Comparison of ENCODE assay signal across 1 fruit fly cellular context in genomic region chrX:9082600-9082999, dm6.
A peak's percentile ranks its signal among the peaks of the same experiment; 100 is the strongest.
TF ChIP-seq lines count a peak whose summit lies in the region.

APC4 (plus strand) TSS chrX:9082931.

TF ChIP-seq in whole organism, embryonic, 481 proteins besides CTCF, POLR2A, EP300 and RAD21 (continued from another document and continues in another):
- TF ChIP-seq zfh2 (GFP tag; optimal IDR thresholded peaks at IDR 0.05; lab: Kevin White, UChicago) = peak; percentile 36
- TF ChIP-seq Spps (tag; optimal IDR thresholded peaks at IDR 0.05; lab: Kevin White, UChicago) = no peak
- no peak for TF ChIP-seq hbn (GFP tag; IDR thresholded peaks at IDR 0.05; lab: Robert Waterston, UW; ENCODE audit: partially characterized antibody)
- TF ChIP-seq sr (GFP tag; IDR thresholded peaks at IDR 0.05; lab: Robert Waterston, UW) = no peak
- TF ChIP-seq vnd (GFP tag; IDR thresholded peaks at IDR 0.05; lab: Robert Waterston, UW; ENCODE audit: partially characterized antibody) = no peak
- TF ChIP-seq CG30020 (tag; optimal IDR thresholded peaks at IDR 0.05; lab: Kevin White, UChicago) = peak; percentile 28
- TF ChIP-seq ind (GFP tag; optimal IDR thresholded peaks at IDR 0.05; lab: Kevin White, UChicago) = peak; percentile 32
- TF ChIP-seq dpn (GFP tag; optimal IDR thresholded peaks at IDR 0.05; lab: Kevin White, UChicago) = peak; percentile 14 to 20
- TF ChIP-seq crc (GFP tag; optimal IDR thresholded peaks at IDR 0.05; lab: Kevin White, UChicago) = no peak
- TF ChIP-seq CG8478 (optimal IDR thresholded peaks at IDR 0.05; lab: Kevin White, UChicago) = no peak
- TF ChIP-seq CG9797 (GFP tag; optimal IDR thresholded peaks at IDR 0.05; lab: Kevin White, UChicago) = no peak
- TF ChIP-seq Hand (GFP tag; optimal IDR thresholded peaks at IDR 0.05; lab: Kevin White, UChicago) = no peak
- TF ChIP-seq CG9609 (GFP tag; optimal IDR thresholded peaks at IDR 0.05; lab: Kevin White, UChicago) = peak; percentile 12
- no peak for TF ChIP-seq CG9215 (GFP tag; IDR thresholded peaks at IDR 0.05; lab: Robert Waterston, UW)
- no peak for TF ChIP-seq CG34422 (GFP tag; IDR thresholded peaks at IDR 0.05; lab: Robert Waterston, UW)
- TF ChIP-seq CG13775 (GFP tag; optimal IDR thresholded peaks at IDR 0.05; lab: Kevin White, UChicago) = peak; percentile 9
- no peak for TF ChIP-seq NC2β (GFP tag; optimal IDR thresholded peaks at IDR 0.05; lab: Kevin White, UChicago)
- no peak for TF ChIP-seq HHEX (GFP tag; optimal IDR thresholded peaks at IDR 0.05; lab: Kevin White, UChicago)
- no peak for TF ChIP-seq CG11695 (GFP tag; IDR thresholded peaks at IDR 0.05; lab: Robert Waterston, UW)
- peak; percentile 39 for TF ChIP-seq lilli (GFP tag; optimal IDR thresholded peaks at IDR 0.05; lab: Kevin White, UChicago)
- TF ChIP-seq CG9876 (GFP tag; optimal IDR thresholded peaks at IDR 0.05; lab: Kevin White, UChicago) = no peak
- no peak for TF ChIP-seq CG17186 (GFP tag; optimal IDR thresholded peaks at IDR 0.05; lab: Kevin White, UChicago)
- peak; percentile 48 for TF ChIP-seq grau (tag; optimal IDR thresholded peaks at IDR 0.05; lab: Kevin White, UChicago)
- TF ChIP-seq sens-2 (GFP tag; IDR thresholded peaks at IDR 0.05; lab: Robert Waterston, UW) = no peak
- no peak for TF ChIP-seq ato (GFP tag; IDR thresholded peaks at IDR 0.05; lab: Robert Waterston, UW; ENCODE audit: partially characterized antibody)
- no peak for TF ChIP-seq CG17612 (GFP tag; IDR thresholded peaks at IDR 0.05; lab: Robert Waterston, UW)
- TF ChIP-seq sens (GFP tag; lab: Kevin White, UChicago) = peak; percentile 89
- no peak for TF ChIP-seq Stat92E (GFP tag; optimal IDR thresholded peaks at IDR 0.05; lab: Kevin White, UChicago)
- no peak for TF ChIP-seq CG14441 (GFP tag; IDR thresholded peaks at IDR 0.05; lab: Robert Waterston, UW)
- TF ChIP-seq ttk (GFP tag; IDR thresholded peaks at IDR 0.05; lab: Robert Waterston, UW) = no peak
- no peak for TF ChIP-seq pnt (GFP tag; optimal IDR thresholded peaks at IDR 0.05; lab: Kevin White, UChicago)
- no peak for TF ChIP-seq CG15479 (GFP tag; optimal IDR thresholded peaks at IDR 0.05; lab: Kevin White, UChicago)
- no peak for TF ChIP-seq HLH3B (GFP tag; IDR thresholded peaks at IDR 0.05; lab: Robert Waterston, UW)
- TF ChIP-seq CG14710 (tag; optimal IDR thresholded peaks at IDR 0.05; lab: Kevin White, UChicago) = peak; percentile 52
- TF ChIP-seq pan (optimal IDR thresholded peaks at IDR 0.05; lab: Kevin White, UChicago) = no peak
- no peak for TF ChIP-seq pan (GFP tag; optimal IDR thresholded peaks at IDR 0.05 in 1 of 2, IDR thresholded peaks at IDR 0.05 in 1 of 2)
- no peak for TF ChIP-seq CG7745 (tag; optimal IDR thresholded peaks at IDR 0.05; lab: Kevin White, UChicago)
- TF ChIP-seq so (GFP tag; IDR thresholded peaks at IDR 0.05; lab: Robert Waterston, UW) = no peak
- TF ChIP-seq CG2202 (tag; optimal IDR thresholded peaks at IDR 0.05; lab: Kevin White, UChicago) = no peak
- TF ChIP-seq kah (GFP tag; optimal IDR thresholded peaks at IDR 0.05; lab: Kevin White, UChicago) = no peak
- TF ChIP-seq CG3995 (GFP tag; optimal IDR thresholded peaks at IDR 0.05; lab: Kevin White, UChicago) = no peak
- no peak for TF ChIP-seq CG13894 (tag; optimal IDR thresholded peaks at IDR 0.05; lab: Kevin White, UChicago)
- no peak for TF ChIP-seq CG3847 (GFP tag; IDR thresholded peaks at IDR 0.05; lab: Robert Waterston, UW)
- TF ChIP-seq p53 (GFP tag; optimal IDR thresholded peaks at IDR 0.05; lab: Kevin White, UChicago) = no peak
- no peak for TF ChIP-seq CG16863 (GFP tag; optimal IDR thresholded peaks at IDR 0.05; lab: Kevin White, UChicago)
- no peak for TF ChIP-seq Adf1 (GFP tag; IDR thresholded peaks at IDR 0.05; lab: Robert Waterston, UW)
- no peak for TF ChIP-seq CG12071 (GFP tag; optimal IDR thresholded peaks at IDR 0.05; lab: Kevin White, UChicago)
- no peak for TF ChIP-seq CG8388 (GFP tag; optimal IDR thresholded peaks at IDR 0.05; lab: Kevin White, UChicago)
- no peak for TF ChIP-seq CG4282 (GFP tag; optimal IDR thresholded peaks at IDR 0.05; lab: Kevin White, UChicago)
- no peak for TF ChIP-seq Hr39 (optimal IDR thresholded peaks at IDR 0.05; lab: Kevin White, UChicago)
- TF ChIP-seq CG13287 (GFP tag; IDR thresholded peaks at IDR 0.05; lab: Robert Waterston, UW; ENCODE audit: partially characterized antibody) = no peak
- TF ChIP-seq CG5953 (GFP tag; IDR thresholded peaks at IDR 0.05; lab: Robert Waterston, UW) = no peak
- no peak for TF ChIP-seq ssp (GFP tag; IDR thresholded peaks at IDR 0.05; lab: Robert Waterston, UW)
- TF ChIP-seq CG10321 (GFP tag; IDR thresholded peaks at IDR 0.05; lab: Robert Waterston, UW) = no peak
- TF ChIP-seq CG2875 (GFP tag; optimal IDR thresholded peaks at IDR 0.05; lab: Kevin White, UChicago) = no peak
- no peak for TF ChIP-seq NK7.1 (GFP tag; optimal IDR thresholded peaks at IDR 0.05; lab: Kevin White, UChicago)
- TF ChIP-seq cad (GFP tag; optimal IDR thresholded peaks at IDR 0.05; lab: Kevin White, UChicago) = no peak
- TF ChIP-seq Drgx (GFP tag; IDR thresholded peaks at IDR 0.05; lab: Robert Waterston, UW) = no peak
- TF ChIP-seq al (GFP tag; IDR thresholded peaks at IDR 0.05; lab: Robert Waterston, UW) = no peak
- TF ChIP-seq yki (optimal IDR thresholded peaks at IDR 0.05; lab: Kevin White, UChicago) = no peak
- no peak for TF ChIP-seq salm (tag; optimal IDR thresholded peaks at IDR 0.05; lab: Kevin White, UChicago)
- no peak for TF ChIP-seq CG6175 (GFP tag; IDR thresholded peaks at IDR 0.05; lab: Robert Waterston, UW)
- TF ChIP-seq CG4404 (GFP tag; IDR thresholded peaks at IDR 0.05; lab: Robert Waterston, UW) = no peak
- TF ChIP-seq en (GFP tag; optimal IDR thresholded peaks at IDR 0.05; lab: Kevin White, UChicago) = no peak
- no peak for TF ChIP-seq slou (GFP tag; optimal IDR thresholded peaks at IDR 0.05; lab: Kevin White, UChicago)
- no peak for TF ChIP-seq prd (optimal IDR thresholded peaks at IDR 0.05; lab: Kevin White, UChicago)
- no peak; the same call in 2 of the 3 replicates for TF ChIP-seq prd (GFP tag; IDR thresholded peaks at IDR 0.05; lab: Robert Waterston, UW)
- no peak for TF ChIP-seq bbx (GFP tag; IDR thresholded peaks at IDR 0.05; lab: Robert Waterston, UW; ENCODE audit: partially characterized antibody)
- no peak for TF ChIP-seq Sin3A (optimal IDR thresholded peaks at IDR 0.05; lab: Kevin White, UChicago)
- no peak for TF ChIP-seq unc-4 (GFP tag; IDR thresholded peaks at IDR 0.05; lab: Robert Waterston, UW; ENCODE audit: partially characterized antibody)
- no peak for TF ChIP-seq h (optimal IDR thresholded peaks at IDR 0.05; lab: Kevin White, UChicago)
- no peak for TF ChIP-seq Oaz (GFP tag; IDR thresholded peaks at IDR 0.05; lab: Robert Waterston, UW)
- no peak for TF ChIP-seq Dip2 (GFP tag; IDR thresholded peaks at IDR 0.05; lab: Robert Waterston, UW)
- TF ChIP-seq CG16779 (GFP tag; IDR thresholded peaks at IDR 0.05; lab: Robert Waterston, UW) = no peak
- TF ChIP-seq dati (GFP tag; IDR thresholded peaks at IDR 0.05; lab: Robert Waterston, UW) = no peak
- TF ChIP-seq Max (GFP tag; optimal IDR thresholded peaks at IDR 0.05; lab: Kevin White, UChicago) = no peak
- TF ChIP-seq kay (GFP tag; optimal IDR thresholded peaks at IDR 0.05; lab: Kevin White, UChicago) = no peak
- TF ChIP-seq CG32767 (GFP tag; IDR thresholded peaks at IDR 0.05; lab: Robert Waterston, UW) = no peak
- no peak for TF ChIP-seq Bgb (GFP tag; IDR thresholded peaks at IDR 0.05; lab: Robert Waterston, UW; ENCODE audit: partially characterized antibody)
- TF ChIP-seq CG33557 (GFP tag; optimal IDR thresholded peaks at IDR 0.05; lab: Kevin White, UChicago) = peak; percentile 54
- peak; percentile 51 for TF ChIP-seq CG9932 (GFP tag; IDR thresholded peaks at IDR 0.05; lab: Robert Waterston, UW)
- peak; percentile 43 for TF ChIP-seq CG2116 (GFP tag; optimal IDR thresholded peaks at IDR 0.05; lab: Kevin White, UChicago)
- no peak for TF ChIP-seq sim (GFP tag; IDR thresholded peaks at IDR 0.05; lab: Robert Waterston, UW)
- TF ChIP-seq her (GFP tag; optimal IDR thresholded peaks at IDR 0.05; lab: Kevin White, UChicago) = no peak
- TF ChIP-seq org-1 (GFP tag; optimal IDR thresholded peaks at IDR 0.05; lab: Kevin White, UChicago) = no peak
- no peak for TF ChIP-seq hb (GFP tag; IDR thresholded peaks at IDR 0.05; lab: Robert Waterston, UW; ENCODE audit: partially characterized antibody)
- TF ChIP-seq fd64A (GFP tag; optimal IDR thresholded peaks at IDR 0.05; lab: Kevin White, UChicago) = no peak
- TF ChIP-seq CG32532 (GFP tag; IDR thresholded peaks at IDR 0.05; lab: Robert Waterston, UW) = no peak
- no peak for TF ChIP-seq CrebB (tag; optimal IDR thresholded peaks at IDR 0.05; lab: Kevin White, UChicago)
- TF ChIP-seq CG4854 (GFP tag; optimal IDR thresholded peaks at IDR 0.05; lab: Kevin White, UChicago) = no peak
- TF ChIP-seq lmd (GFP tag; IDR thresholded peaks at IDR 0.05; lab: Robert Waterston, UW) = no peak
- TF ChIP-seq CG1602 (GFP tag; optimal IDR thresholded peaks at IDR 0.05; lab: Kevin White, UChicago) = no peak
- TF ChIP-seq emc (GFP tag; optimal IDR thresholded peaks at IDR 0.05; lab: Kevin White, UChicago) = no peak
- TF ChIP-seq fu2 (GFP tag; optimal IDR thresholded peaks at IDR 0.05; lab: Kevin White, UChicago) = no peak
- no peak for TF ChIP-seq cas (GFP tag; IDR thresholded peaks at IDR 0.05; lab: Robert Waterston, UW)
- peak; percentile 26 for TF ChIP-seq CG10543 (GFP tag; optimal IDR thresholded peaks at IDR 0.05; lab: Kevin White, UChicago)
- TF ChIP-seq CG7556 (GFP tag; optimal IDR thresholded peaks at IDR 0.05; lab: Kevin White, UChicago) = peak; percentile 40
- TF ChIP-seq Deaf1 (tag; optimal IDR thresholded peaks at IDR 0.05; lab: Kevin White, UChicago) = no peak
- TF ChIP-seq Dfd (GFP tag; optimal IDR thresholded peaks at IDR 0.05; lab: Kevin White, UChicago) = no peak
- TF ChIP-seq Side (GFP tag; optimal IDR thresholded peaks at IDR 0.05; lab: Kevin White, UChicago) = no peak
- TF ChIP-seq CG1832 (GFP tag; optimal IDR thresholded peaks at IDR 0.05; lab: Kevin White, UChicago) = no peak
- TF ChIP-seq CG17829 (tag; optimal IDR thresholded peaks at IDR 0.05; lab: Kevin White, UChicago) = peak; percentile 14
- TF ChIP-seq Jarid2 (GFP tag; optimal IDR thresholded peaks at IDR 0.05; lab: Kevin White, UChicago) = no peak
- peak; percentile 32 for TF ChIP-seq Meics (GFP tag; optimal IDR thresholded peaks at IDR 0.05; lab: Kevin White, UChicago)
- no peak for TF ChIP-seq fru (optimal IDR thresholded peaks at IDR 0.05; lab: Kevin White, UChicago)
- no peak for TF ChIP-seq dan (GFP tag; IDR thresholded peaks at IDR 0.05; lab: Robert Waterston, UW)
- no peak for TF ChIP-seq CG17328 (GFP tag; IDR thresholded peaks at IDR 0.05; lab: Robert Waterston, UW)
- TF ChIP-seq Awh (GFP tag; IDR thresholded peaks at IDR 0.05; lab: Robert Waterston, UW) = no peak
- TF ChIP-seq CG6689 (GFP tag; IDR thresholded peaks at IDR 0.05; lab: Robert Waterston, UW) = no peak
- TF ChIP-seq otp (GFP tag; IDR thresholded peaks at IDR 0.05; lab: Robert Waterston, UW) = no peak
- TF ChIP-seq Pdp1 (GFP tag; optimal IDR thresholded peaks at IDR 0.05; lab: Kevin White, UChicago) = peak in 1 of 2 experiments; percentile 21
- peak; percentile 12 for TF ChIP-seq pzg (GFP tag; optimal IDR thresholded peaks at IDR 0.05; lab: Kevin White, UChicago)
- TF ChIP-seq pho (GFP tag; optimal IDR thresholded peaks at IDR 0.05; lab: Kevin White, UChicago) = peak; percentile 24
- TF ChIP-seq jing (GFP tag; optimal IDR thresholded peaks at IDR 0.05; lab: Kevin White, UChicago) = no peak
- TF ChIP-seq Ada2b (GFP tag; IDR thresholded peaks at IDR 0.05; lab: Robert Waterston, UW) = 0 out of 2 replicates have a peak, but pooled peaks have one; percentile 7
- peak; percentile 94 for TF ChIP-seq Sry-β (GFP tag; optimal IDR thresholded peaks at IDR 0.05; lab: Kevin White, UChicago)
- no peak for TF ChIP-seq gcm (GFP tag; optimal IDR thresholded peaks at IDR 0.05; lab: Kevin White, UChicago)
- no peak for TF ChIP-seq fd102C (GFP tag; optimal IDR thresholded peaks at IDR 0.05; lab: Kevin White, UChicago)
- peak; percentile 54 for TF ChIP-seq CG2678 (tag; optimal IDR thresholded peaks at IDR 0.05; lab: Kevin White, UChicago)
- TF ChIP-seq CG18619 (GFP tag; optimal IDR thresholded peaks at IDR 0.05; lab: Kevin White, UChicago) = no peak
- peak; percentile 25 for TF ChIP-seq tin (GFP tag; optimal IDR thresholded peaks at IDR 0.05; lab: Kevin White, UChicago)
- TF ChIP-seq caup (GFP tag; optimal IDR thresholded peaks at IDR 0.05; lab: Kevin White, UChicago; ENCODE audit: severe bottlenecking) = no peak
- no peak for TF ChIP-seq gsb-n (tag; optimal IDR thresholded peaks at IDR 0.05; lab: Kevin White, UChicago)
- TF ChIP-seq nau (GFP tag; optimal IDR thresholded peaks at IDR 0.05; lab: Kevin White, UChicago) = no peak
- no peak for TF ChIP-seq onecut (GFP tag; IDR thresholded peaks at IDR 0.05; lab: Robert Waterston, UW)
- no peak for TF ChIP-seq CG18599 (GFP tag; optimal IDR thresholded peaks at IDR 0.05; lab: Kevin White, UChicago)
- no peak for TF ChIP-seq HmgD (GFP tag; optimal IDR thresholded peaks at IDR 0.05; lab: Kevin White, UChicago)
- no peak for TF ChIP-seq CG10147 (GFP tag; optimal IDR thresholded peaks at IDR 0.05; lab: Kevin White, UChicago)
- TF ChIP-seq BEAF-32 (GFP tag; optimal IDR thresholded peaks at IDR 0.05; lab: Kevin White, UChicago) = peak; percentile 47
- TF ChIP-seq unpg (GFP tag; optimal IDR thresholded peaks at IDR 0.05; lab: Kevin White, UChicago) = no peak
- TF ChIP-seq Sox102F (GFP tag; optimal IDR thresholded peaks at IDR 0.05; lab: Kevin White, UChicago) = no peak
- TF ChIP-seq CG34224 (GFP tag; IDR thresholded peaks at IDR 0.05; lab: Robert Waterston, UW; ENCODE audit: partially characterized antibody) = no peak
- peak; percentile 56 for TF ChIP-seq CG12391 (tag; optimal IDR thresholded peaks at IDR 0.05; lab: Kevin White, UChicago)
- peak; percentile 34 for TF ChIP-seq CG15269 (tag; optimal IDR thresholded peaks at IDR 0.05; lab: Kevin White, UChicago)
- no peak for TF ChIP-seq Mrtf (GFP tag; IDR thresholded peaks at IDR 0.05; lab: Robert Waterston, UW)
- no peak for TF ChIP-seq Gug (GFP tag; IDR thresholded peaks at IDR 0.05; lab: Robert Waterston, UW)
- TF ChIP-seq CG30431 (GFP tag; optimal IDR thresholded peaks at IDR 0.05; lab: Kevin White, UChicago) = no peak
- no peak for TF ChIP-seq CG14860 (GFP tag; IDR thresholded peaks at IDR 0.05; lab: Robert Waterston, UW; ENCODE audit: partially characterized antibody)
- no peak for TF ChIP-seq CG10654 (GFP tag; optimal IDR thresholded peaks at IDR 0.05; lab: Kevin White, UChicago)
- no peak for TF ChIP-seq CG12769 (tag; optimal IDR thresholded peaks at IDR 0.05; lab: Kevin White, UChicago)
